Fruit fly (Drosophila melanogaster) whole organism: ENCODE results near the gene betaTub97EF.

Source experiments
- CG8478 ChIP-seq: fragments of >200 bp; optimal IDR thresholded peaks from 2 replicates; lab custom pipeline; 2018; ENCODE audit warnings: inconsistent platforms
- Dll ChIP-seq: fragments of >200 bp; optimal IDR thresholded peaks from 2 replicates; lab custom pipeline; 2017
- EcR ChIP-seq, 2 experiments: fragments of >200 bp; optimal IDR thresholded peaks; 2 replicates each; lab custom pipeline; 2017; ENCODE audit warnings: missing biosample characterization in 2 of 2, missing genetic modification characterization in 2 of 2, missing genetic modification reagents in 2 of 2
- pan ChIP-seq: fragments of >200 bp; optimal IDR thresholded peaks from 2 replicates; lab custom pipeline; 2017
- psq ChIP-seq: fragments of >200 bp; optimal IDR thresholded peaks from 2 replicates; lab custom pipeline; 2017
- usp ChIP-seq: fragments of >200 bp; optimal IDR thresholded peaks from 2 replicates; lab custom pipeline; 2017; ENCODE audit warnings: missing biosample characterization, missing genetic modification characterization, mixed read lengths

dm6 chr3R:27953890-27954289 is 34.3 kb downstream of the betaTub97EF start, which contains the start of gene CG4951:
- TF ChIP-seq CG8478 (lab: Kevin White, UChicago), result no peak
- no peak for TF ChIP-seq EcR (GFP tag; optimal IDR thresholded peaks at IDR 0.05; lab: Kevin White, UChicago)
- TF ChIP-seq psq (lab: Kevin White, UChicago), result no peak
- no peak for TF ChIP-seq pan (lab: Kevin White, UChicago)
- TF ChIP-seq usp (GFP tag; lab: Kevin White, UChicago), result no peak
- no peak for TF ChIP-seq Dll (lab: Kevin White, UChicago)
